Worm (Caenorhabditis elegans) whole organism, young adult: Measurements from ENCODE around the gene ctl-2.

Experiments used
- B0261.1 ChIP-seq: sonication (generic microtip); optimal IDR thresholded peaks from 2 replicates; lab custom pipeline; 2016; ENCODE audit warnings: mild to moderate bottlenecking, missing genetic modification characterization, moderate library complexity, missing compliant biosample characterization
- C17E4.6 ChIP-seq: fragments of 200-800 bp; sonication (Bioruptor generic); IDR thresholded peaks from 2 replicates; pipeline ENCODE4 v1.3.6; 2022; ENCODE audit warnings: missing genetic modification reagents, missing genetic modification characterization, missing compliant biosample characterization
- F37B4.10 ChIP-seq: fragments of 200-800 bp; sonication (Bioruptor generic); IDR thresholded peaks from 2 replicates; pipeline ENCODE4 v1.3.6; 2022; ENCODE audit warnings: missing genetic modification characterization, missing compliant biosample characterization
- F49E8.2 ChIP-seq: sonication (generic microtip); optimal IDR thresholded peaks from 3 replicates; lab custom pipeline; 2017; ENCODE audit warnings: missing genetic modification characterization, mild to moderate bottlenecking, missing compliant biosample characterization, antibody characterized with exemption, moderate library complexity; ENCODE audit not compliant: insufficient read depth
- F55B11.4 ChIP-seq: sonication (generic microtip); optimal IDR thresholded peaks from 2 replicates; lab custom pipeline; 2016; ENCODE audit warnings: missing compliant biosample characterization, missing genetic modification characterization, borderline replicate concordance; ENCODE audit not compliant: insufficient read depth
- F57A8.1 ChIP-seq: fragments of 200-800 bp; sonication (Bioruptor generic); optimal IDR thresholded peaks from 2 replicates; lab custom pipeline; 2018; ENCODE audit warnings: mild to moderate bottlenecking, missing genetic modification characterization, moderate library complexity, missing compliant biosample characterization
- K12H6.12 ChIP-seq: fragments of 200-800 bp; sonication (Bioruptor generic); optimal IDR thresholded peaks from 2 replicates; lab custom pipeline; 2018; ENCODE audit warnings: mild to moderate bottlenecking, missing genetic modification characterization, missing compliant biosample characterization
- T07F8.4 ChIP-seq: sonication (generic microtip); optimal IDR thresholded peaks from 2 replicates; lab custom pipeline; 2016; ENCODE audit warnings: mild to moderate bottlenecking, missing genetic modification characterization, moderate library complexity, missing compliant biosample characterization
- attf-5 ChIP-seq: fragments of 200-800 bp; sonication (Bioruptor generic); optimal IDR thresholded peaks from 2 replicates; lab custom pipeline; 2018; ENCODE audit warnings: mild to moderate bottlenecking, missing genetic modification characterization, missing compliant biosample characterization
- attf-6 ChIP-seq: fragments of 200-800 bp; sonication (Bioruptor generic); IDR thresholded peaks from 2 replicates; pipeline ENCODE4 v1.3.6; 2022; ENCODE audit warnings: missing genetic modification reagents, missing genetic modification characterization, missing compliant biosample characterization
- bed-2 ChIP-seq: fragments of 200-800 bp; sonication (Bioruptor generic); IDR thresholded peaks from 2 replicates; pipeline ENCODE4 v1.3.6; 2022; ENCODE audit warnings: missing genetic modification reagents, missing genetic modification characterization, missing compliant biosample characterization
- ccch-3 ChIP-seq: fragments of 200-800 bp; sonication (Bioruptor generic); optimal IDR thresholded peaks from 2 replicates; lab custom pipeline; 2018; ENCODE audit warnings: mild to moderate bottlenecking, missing genetic modification characterization, missing compliant biosample characterization
- cebp-1 ChIP-seq, 2 experiments: fragments of 200-800 bp in 1 of 2; sonication (Bioruptor generic) in 1 of 2; sonication (generic microtip) in 1 of 2; IDR thresholded peaks in 1 of 2; optimal IDR thresholded peaks in 1 of 2; 2 replicates each; pipeline versions ENCODE4 v1.3.6 to Lab custom; 2017 to 2022; ENCODE audit warnings: missing compliant biosample characterization in 2 of 2, missing genetic modification characterization in 2 of 2, mild to moderate bottlenecking in 1 of 2, missing genetic modification reagents in 1 of 2, moderate library complexity in 1 of 2
- cebp-2 ChIP-seq: fragments of 200-800 bp; sonication (Bioruptor generic); IDR thresholded peaks from 2 replicates; pipeline ENCODE4 v1.3.6; 2022; ENCODE audit warnings: missing genetic modification characterization, missing compliant biosample characterization
- ceh-100 ChIP-seq: fragments of 200-800 bp; sonication (Bioruptor generic); IDR thresholded peaks from 2 replicates; pipeline ENCODE4 v1.3.6; 2022; ENCODE audit warnings: missing genetic modification reagents, missing genetic modification characterization, missing compliant biosample characterization
- ceh-91 ChIP-seq: fragments of 200-800 bp; sonication (Bioruptor generic); IDR thresholded peaks from 2 replicates; pipeline ENCODE4 v1.3.6; 2022; ENCODE audit warnings: missing genetic modification reagents, missing genetic modification characterization, missing compliant biosample characterization
- die-1 ChIP-seq: sonication (generic microtip); optimal IDR thresholded peaks from 2 replicates; lab custom pipeline; 2016; ENCODE audit warnings: missing genotype, mild to moderate bottlenecking, missing genetic modification characterization, missing compliant biosample characterization
- dox-1 ChIP-seq: fragments of 200-800 bp; sonication (Bioruptor generic); IDR thresholded peaks from 2 replicates; pipeline ENCODE4 v1.3.6; 2022; ENCODE audit warnings: missing genetic modification reagents, missing genetic modification characterization, missing compliant biosample characterization
- dpl-1 ChIP-seq: fragments of 150-350 bp; optimal IDR thresholded peaks from 2 replicates; lab custom pipeline; 2014; ENCODE audit warnings: missing biosample characterization, missing genetic modification reagents, missing genetic modification characterization
- him-1 ChIP-seq: sonication (generic microtip); optimal IDR thresholded peaks from 2 replicates; lab custom pipeline; 2016; ENCODE audit warnings: missing genotype, missing genetic modification reagents, missing genetic modification characterization, missing compliant biosample characterization
- hmg-20 ChIP-seq: fragments of 200-800 bp; sonication (Bioruptor generic); IDR thresholded peaks from 2 replicates; pipeline ENCODE4 v1.3.6; 2022; ENCODE audit warnings: missing genetic modification reagents, missing genetic modification characterization, missing compliant biosample characterization
- lag-1 ChIP-seq: fragments of 200-800 bp; sonication (Bioruptor generic); IDR thresholded peaks from 2 replicates; pipeline ENCODE4 v1.3.6; 2022; ENCODE audit warnings: missing genetic modification reagents, missing genetic modification characterization, missing compliant biosample characterization
- lin-35 ChIP-seq, 3 experiments: fragments of 150-350 bp in 2 of 3; sonication (generic microtip) in 1 of 3; optimal IDR thresholded peaks; 2 replicates each; lab custom pipeline; 2014 to 2018; ENCODE audit warnings: missing biosample characterization in 3 of 3, missing genetic modification characterization in 3 of 3, missing genetic modification reagents in 3 of 3
- lsy-27 ChIP-seq: sonication (generic microtip); optimal IDR thresholded peaks from 2 replicates; lab custom pipeline; 2017; ENCODE audit warnings: missing genetic modification characterization, mild to moderate bottlenecking, missing compliant biosample characterization, antibody characterized with exemption, missing genotype, borderline replicate concordance; ENCODE audit not compliant: insufficient read depth
- mxl-1 ChIP-seq: sonication (generic microtip); optimal IDR thresholded peaks from 2 replicates; lab custom pipeline; 2016; ENCODE audit warnings: missing genetic modification characterization, missing compliant biosample characterization
- nfya-2 ChIP-seq: fragments of 200-800 bp; sonication (Bioruptor generic); IDR thresholded peaks from 2 replicates; pipeline ENCODE4 v1.3.6; 2022; ENCODE audit warnings: missing genetic modification reagents, missing genetic modification characterization, missing compliant biosample characterization
- nhr-120 ChIP-seq: fragments of 200-800 bp; sonication (Bioruptor generic); IDR thresholded peaks from 2 replicates; pipeline ENCODE4 v1.3.6; 2022; ENCODE audit warnings: missing genetic modification characterization, missing compliant biosample characterization
- snpc-1.1 ChIP-seq: sonication (generic microtip); optimal IDR thresholded peaks from 2 replicates; lab custom pipeline; 2017; ENCODE audit warnings: missing genetic modification characterization, mild to moderate bottlenecking, missing compliant biosample characterization, antibody characterized with exemption, moderate library complexity, missing genotype, missing genetic modification reagents; ENCODE audit not compliant: insufficient read depth
- snpc-4 ChIP-seq, 5 experiments: fragments of 150-350 bp in 1 of 5; sonication (generic microtip) in 4 of 5; optimal IDR thresholded peaks; 2 replicates each; lab custom pipeline; 2014 to 2018; ENCODE audit warnings: missing genetic modification characterization in 5 of 5, missing biosample characterization in 3 of 5, antibody characterized with exemption in 2 of 5, mild to moderate bottlenecking in 2 of 5, missing compliant biosample characterization in 2 of 5, missing genotype in 2 of 5, moderate library complexity in 2 of 5, missing genetic modification reagents in 1 of 5
- sptf-2 ChIP-seq: fragments of 200-800 bp; sonication (Bioruptor generic); optimal IDR thresholded peaks from 2 replicates; lab custom pipeline; 2018; ENCODE audit warnings: mild to moderate bottlenecking, missing genetic modification characterization, missing compliant biosample characterization
- tbp1 ChIP-seq: fragments of 200-800 bp; sonication (Bioruptor generic); optimal IDR thresholded peaks from 2 replicates; lab custom pipeline; 2018; ENCODE audit warnings: mild to moderate bottlenecking, missing genetic modification characterization, missing compliant biosample characterization
- unc-62 ChIP-seq: fragments of 150-350 bp; optimal IDR thresholded peaks from 2 replicates; lab custom pipeline; 2014; ENCODE audit warnings: missing biosample characterization, missing genetic modification reagents, missing genetic modification characterization
- ztf-25 ChIP-seq: fragments of 200-800 bp; sonication (Bioruptor generic); IDR thresholded peaks from 2 replicates; pipeline ENCODE4 v1.3.6; 2022; ENCODE audit warnings: missing genetic modification reagents, missing genetic modification characterization, missing compliant biosample characterization
- ztf-26 ChIP-seq: sonication (generic microtip); optimal IDR thresholded peaks from 2 replicates; lab custom pipeline; 2017; ENCODE audit warnings: missing genetic modification characterization, missing compliant biosample characterization

The ctl-2 gene

ce11 chrII:14296320-14296719 is 5.5 kb downstream of the ctl-2 start (continued):
- TF ChIP-seq snpc-4 (GFP tag; optimal IDR thresholded peaks at IDR 0.05; lab: Kevin White, UChicago) = no peak
- TF ChIP-seq snpc-4 (tag; optimal IDR thresholded peaks at IDR 0.05; lab: Kevin White, UChicago) = peak in 2 of 4 experiments; percentile 20 to 35
- no peak for TF ChIP-seq B0261.1 (tag; lab: Kevin White, UChicago)
- no peak for TF ChIP-seq F57A8.1 (GFP tag; lab: Kevin White, UChicago)
- TF ChIP-seq bed-2 = no peak
- no peak for TF ChIP-seq K12H6.12 (tag; lab: Kevin White, UChicago)
- TF ChIP-seq cebp-2 (GFP tag; lab: Robert Waterston, UW) = no peak
- TF ChIP-seq him-1 = no peak
- no peak for TF ChIP-seq C17E4.6 (GFP tag; lab: Robert Waterston, UW)
- TF ChIP-seq nhr-120 (GFP tag; lab: Robert Waterston, UW) = no peak
- no peak for TF ChIP-seq sptf-2 (GFP tag; lab: Kevin White, UChicago)
- no peak for TF ChIP-seq F37B4.10
- no peak for TF ChIP-seq ceh-100
- no peak for TF ChIP-seq mxl-1
- TF ChIP-seq F55B11.4 (tag; lab: Kevin White, UChicago) = no peak
- no peak for TF ChIP-seq dox-1 (GFP tag; lab: Robert Waterston, UW)
- TF ChIP-seq ztf-26 (tag; lab: Kevin White, UChicago) = no peak
- TF ChIP-seq nfya-2 (GFP tag; lab: Robert Waterston, UW) = no peak
- no peak for TF ChIP-seq ztf-25

ce11 chrII:14294390-14294789 is 7.4 kb downstream of the ctl-2 start:
- TF ChIP-seq hmg-20 (GFP tag; lab: Robert Waterston, UW) (no peak), tbp1 (GFP tag; lab: Kevin White, UChicago) (no peak), attf-6 (GFP tag; lab: Robert Waterston, UW) (no peak), snpc-1.1 (no peak), lsy-27 (tag; lab: Kevin White, UChicago) (no peak), ccch-3 (GFP tag; lab: Kevin White, UChicago) (no peak), attf-5 (GFP tag; lab: Kevin White, UChicago) (no peak), ztf-25 (no peak), lin-35 (GFP tag; optimal IDR thresholded peaks at IDR 0.05; lab: Kevin White, UChicago) (no peak), lag-1 (GFP tag; lab: Robert Waterston, UW) (no peak), sptf-2 (GFP tag; lab: Kevin White, UChicago) (no peak), dpl-1 (GFP tag; lab: Kevin White, UChicago) (no peak), cebp-1 (GFP tag; IDR thresholded peaks at IDR 0.05; lab: Robert Waterston, UW) (no peak), cebp-1 (tag; optimal IDR thresholded peaks at IDR 0.05; lab: Kevin White, UChicago) (no peak), ceh-91 (no peak), die-1 (no peak)

ce11 chrII:14292519-14292918 is 9.3 kb downstream of the ctl-2 start, which contains the start of gene Y54G11A.4:
Gene Y54G11A.4 (plus strand): TSS chrII:14292819.
- TF ChIP-seq unc-62 (GFP tag; lab: Kevin White, UChicago) = no peak
- no peak for TF ChIP-seq lin-35 (GFP tag; optimal IDR thresholded peaks at IDR 0.05; lab: Kevin White, UChicago)
- no peak for TF ChIP-seq T07F8.4 (tag; lab: Kevin White, UChicago)
- no peak for TF ChIP-seq F49E8.2 (tag; lab: Kevin White, UChicago)
